Worm (Caenorhabditis elegans) whole organism, young adult: ENCODE results near the gene T19B10.12.
A peak's percentile ranks its signal among the peaks of the same experiment; 100 is the strongest.

Experiments
- ama-1 ChIP-seq, 3 experiments: fragments of 150-350 bp in 1 of 3; sonication (generic microtip) in 2 of 3; optimal IDR thresholded peaks; 2 replicates each; lab custom pipeline; 2014 to 2018; ENCODE audit warnings: missing biosample characterization in 2 of 3, missing genetic modification characterization in 2 of 3, missing genetic modification reagents in 2 of 3
- attf-6 ChIP-seq: fragments of 200-800 bp; sonication (Bioruptor generic); IDR thresholded peaks from 2 replicates; pipeline ENCODE4 v1.3.6; 2022; ENCODE audit warnings: missing genetic modification reagents, missing genetic modification characterization, missing compliant biosample characterization
- ccch-3 ChIP-seq: fragments of 200-800 bp; sonication (Bioruptor generic); optimal IDR thresholded peaks from 2 replicates; lab custom pipeline; 2018; ENCODE audit warnings: mild to moderate bottlenecking, missing genetic modification characterization, missing compliant biosample characterization
- die-1 ChIP-seq: sonication (generic microtip); optimal IDR thresholded peaks from 2 replicates; lab custom pipeline; 2016; ENCODE audit warnings: missing genotype, mild to moderate bottlenecking, missing genetic modification characterization, missing compliant biosample characterization
- dox-1 ChIP-seq: fragments of 200-800 bp; sonication (Bioruptor generic); IDR thresholded peaks from 2 replicates; pipeline ENCODE4 v1.3.6; 2022; ENCODE audit warnings: missing genetic modification reagents, missing genetic modification characterization, missing compliant biosample characterization
- ets-4 ChIP-seq: fragments of 200-800 bp; sonication (Bioruptor generic); optimal IDR thresholded peaks from 2 replicates; lab custom pipeline; 2018; ENCODE audit warnings: mild to moderate bottlenecking, missing genetic modification characterization, missing compliant biosample characterization
- gei-17 ChIP-seq: fragments of 200-800 bp; sonication (Bioruptor generic); optimal IDR thresholded peaks from 2 replicates; lab custom pipeline; 2018; ENCODE audit warnings: mild to moderate bottlenecking, missing genetic modification characterization, missing compliant biosample characterization
- pbrm-1 ChIP-seq: fragments of 200-800 bp; sonication (Bioruptor generic); IDR thresholded peaks from 2 replicates; pipeline ENCODE4 v1.3.6; 2022; ENCODE audit warnings: missing genetic modification reagents, missing genetic modification characterization, missing compliant biosample characterization
- pha-4 ChIP-seq: fragments of 150-350 bp; sonication (generic microtip); optimal IDR thresholded peaks from 2 replicates; lab custom pipeline; 2014; ENCODE audit warnings: missing biosample characterization, missing genetic modification reagents, missing genetic modification characterization
- repo-1 ChIP-seq: sonication (generic microtip); optimal IDR thresholded peaks from 2 replicates; lab custom pipeline; 2017; ENCODE audit warnings: mild to moderate bottlenecking, missing genetic modification characterization, missing compliant biosample characterization
- unc-130 ChIP-seq: sonication (generic microtip); optimal IDR thresholded peaks from 2 replicates; lab custom pipeline; 2016; ENCODE audit warnings: missing genetic modification reagents, missing genetic modification characterization, missing compliant biosample characterization
- ztf-28 ChIP-seq: fragments of 200-800 bp; sonication (Bioruptor generic); IDR thresholded peaks from 2 replicates; pipeline ENCODE4 v1.3.6; 2022; ENCODE audit warnings: missing genetic modification reagents, missing genetic modification characterization, missing compliant biosample characterization

DNA sequence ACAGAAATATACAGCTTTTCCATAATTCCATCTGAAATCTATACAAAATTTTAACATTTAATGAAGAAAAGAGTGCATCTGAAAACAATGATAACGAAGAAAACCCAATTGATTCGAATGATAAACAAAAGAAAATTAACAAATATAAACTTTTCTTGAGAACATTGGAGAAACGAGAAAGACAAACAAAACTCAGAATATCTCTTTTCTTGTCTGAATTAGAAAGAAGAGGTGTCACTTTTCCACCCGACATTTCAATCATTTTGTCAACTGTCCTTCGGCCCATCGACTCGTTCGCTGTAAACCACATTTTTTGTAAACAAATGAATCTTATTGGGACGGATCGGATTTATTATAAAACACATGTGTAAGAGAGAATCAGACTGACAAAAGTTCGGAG is 24.9 kb upstream of the T19B10.12 start, which contains the start of gene bgal-1:
- TF ChIP-seq dox-1 (GFP tag; lab: Robert Waterston, UW): no peak
- TF ChIP-seq ccch-3: no peak
- no peak for TF ChIP-seq pbrm-1 (GFP tag; lab: Robert Waterston, UW)
- TF ChIP-seq die-1: no peak
- TF ChIP-seq repo-1 (tag; lab: Kevin White, UChicago): no peak
- TF ChIP-seq gei-17 (GFP tag; lab: Kevin White, UChicago): no peak
- no peak for TF ChIP-seq unc-130 (GFP tag; lab: Kevin White, UChicago)
- TF ChIP-seq pha-4: no peak
- TF ChIP-seq ama-1 (optimal IDR thresholded peaks at IDR 0.05; lab: Kevin White, UChicago): peak; percentile 22
- peak in 1 of 2 experiments; percentile 15 for TF ChIP-seq ama-1 (GFP tag; optimal IDR thresholded peaks at IDR 0.05; lab: Kevin White, UChicago)
- TF ChIP-seq ets-4: no peak
- TF ChIP-seq attf-6: no peak
- TF ChIP-seq ztf-28 (GFP tag; lab: Robert Waterston, UW): no peak
